Fruit fly (Drosophila melanogaster) whole organism, embryonic: Measurements from ENCODE around the gene L2HGDH.

ENCODE experiments used
- Adf1 ChIP-seq: fragments of 200-800 bp; sonication (Bioruptor generic); IDR thresholded peaks from 2 replicates; pipeline ENCODE4 v1.3.6; 2022; ENCODE audit warnings: missing biosample characterization, missing genetic modification characterization
- Awh ChIP-seq: fragments of 200-800 bp; sonication (Bioruptor generic); IDR thresholded peaks from 2 replicates; pipeline ENCODE4, ENCODE4 v1.3.6; 2022; ENCODE audit warnings: missing biosample characterization, missing genetic modification characterization
- B-H1 ChIP-seq: fragments of 200-800 bp; sonication (Bioruptor generic); IDR thresholded peaks from 3 replicates; pipeline ENCODE4 v1.3.6; 2022; ENCODE audit warnings: missing biosample characterization, missing genetic modification characterization
- BEAF-32 ChIP-seq: fragments of 200-800 bp; sonication (Bioruptor generic); optimal IDR thresholded peaks from 3 replicates; lab custom pipeline; 2017; ENCODE audit warnings: missing biosample characterization, missing genetic modification characterization, mild to moderate bottlenecking, moderate library complexity, missing genetic modification reagents
- Bteb2 ChIP-seq: fragments of 200-800 bp; sonication (Bioruptor generic); optimal IDR thresholded peaks from 2 replicates; lab custom pipeline; 2016; ENCODE audit warnings: missing biosample characterization, missing genetic modification characterization
- CG10147 ChIP-seq: fragments of 200-800 bp; sonication (Bioruptor generic); optimal IDR thresholded peaks from 2 replicates; lab custom pipeline; 2019; ENCODE audit warnings: missing biosample characterization, mild to moderate bottlenecking, missing genetic modification characterization, moderate library complexity
- CG1024 ChIP-seq: fragments of 200-800 bp; sonication (Bioruptor generic); IDR thresholded peaks from 2 replicates; pipeline ENCODE4 v1.3.6; 2022; ENCODE audit warnings: missing biosample characterization, missing genetic modification characterization
- CG10654 ChIP-seq: fragments of 200-800 bp; sonication (Bioruptor generic); optimal IDR thresholded peaks from 2 replicates; lab custom pipeline; 2016; ENCODE audit warnings: missing biosample characterization, missing genetic modification characterization
- CG11695 ChIP-seq: fragments of 200-800 bp; sonication (Bioruptor generic); IDR thresholded peaks from 3 replicates; pipeline ENCODE4 v1.3.6; 2022; ENCODE audit warnings: missing biosample characterization, missing genetic modification characterization
- CG12071 ChIP-seq: fragments of 200-800 bp; sonication (Bioruptor generic); optimal IDR thresholded peaks from 3 replicates; lab custom pipeline; 2018; ENCODE audit warnings: missing biosample characterization, mild to moderate bottlenecking, missing genetic modification characterization
- CG12219 ChIP-seq: fragments of 200-800 bp; sonication (Bioruptor generic); optimal IDR thresholded peaks from 3 replicates; lab custom pipeline; 2018; ENCODE audit warnings: missing biosample characterization, mild to moderate bottlenecking, missing genetic modification characterization
- CG14860 ChIP-seq: fragments of 200-800 bp; sonication (Bioruptor generic); IDR thresholded peaks from 3 replicates; pipeline ENCODE4 v1.3.6; 2022; ENCODE audit warnings: missing biosample characterization, missing genetic modification characterization; ENCODE audit not compliant: partially characterized antibody
- CG15073 ChIP-seq: fragments of 200-800 bp; sonication (Bioruptor generic); optimal IDR thresholded peaks from 2 replicates; lab custom pipeline; 2016; ENCODE audit warnings: missing biosample characterization, missing genetic modification characterization
- CG17186 ChIP-seq: fragments of 200-800 bp; sonication (Bioruptor generic); optimal IDR thresholded peaks from 3 replicates; lab custom pipeline; 2017; ENCODE audit warnings: missing biosample characterization, missing genetic modification reagents, missing genetic modification characterization
- CG18619 ChIP-seq: fragments of 200-800 bp; sonication (Bioruptor generic); optimal IDR thresholded peaks from 3 replicates; lab custom pipeline; 2017; ENCODE audit warnings: missing biosample characterization, mild to moderate bottlenecking, missing genetic modification characterization
- CG2116 ChIP-seq: fragments of 200-800 bp; sonication (Bioruptor generic); optimal IDR thresholded peaks from 3 replicates; lab custom pipeline; 2018; ENCODE audit warnings: missing biosample characterization, mild to moderate bottlenecking, missing genetic modification characterization
- CG3065 ChIP-seq: fragments of 200-800 bp; sonication (Bioruptor generic); optimal IDR thresholded peaks from 2 replicates; lab custom pipeline; 2016; ENCODE audit warnings: missing biosample characterization, missing genetic modification characterization
- CG32772 ChIP-seq: fragments of 200-800 bp; sonication (Bioruptor generic); IDR thresholded peaks from 2 replicates; pipeline ENCODE4 v1.3.6; 2022; ENCODE audit warnings: missing biosample characterization, missing genetic modification characterization
- CG4730 ChIP-seq: fragments of 200-800 bp; sonication (Bioruptor generic); IDR thresholded peaks from 2 replicates; pipeline ENCODE4 v1.3.6; 2022; ENCODE audit warnings: missing biosample characterization, missing genetic modification characterization
- CG7372 ChIP-seq: fragments of 200-800 bp; sonication (Bioruptor generic); IDR thresholded peaks from 2 replicates; pipeline ENCODE4 v1.3.6; 2022; ENCODE audit warnings: missing biosample characterization, missing genetic modification characterization
- CG7839 ChIP-seq: fragments of 200-800 bp; sonication (Bioruptor generic); optimal IDR thresholded peaks from 3 replicates; lab custom pipeline; 2018; ENCODE audit warnings: missing biosample characterization, mild to moderate bottlenecking, missing genetic modification characterization, moderate library complexity
- CG7963 ChIP-seq: fragments of 200-800 bp; sonication (Bioruptor generic); IDR thresholded peaks from 3 replicates; pipeline ENCODE4 v1.3.6; 2022; ENCODE audit warnings: missing biosample characterization, missing genetic modification characterization; ENCODE audit not compliant: partially characterized antibody
- CG7987 ChIP-seq: fragments of 200-800 bp; sonication (Bioruptor generic); optimal IDR thresholded peaks from 2 replicates; lab custom pipeline; 2018; ENCODE audit warnings: missing biosample characterization, mild to moderate bottlenecking, missing genetic modification characterization, moderate library complexity
- CHES-1-like ChIP-seq: fragments of 200-800 bp; sonication (Bioruptor generic); optimal IDR thresholded peaks from 2 replicates; lab custom pipeline; 2016; ENCODE audit warnings: missing biosample characterization, missing genetic modification characterization
- Dip2 ChIP-seq: fragments of 200-800 bp; sonication (Bioruptor generic); IDR thresholded peaks from 2 replicates; pipeline ENCODE4 v1.3.6; 2022; ENCODE audit warnings: missing biosample characterization, missing genetic modification characterization
- Dref ChIP-seq: fragments of 200-800 bp; sonication (Bioruptor generic); IDR thresholded peaks from 2 replicates; pipeline ENCODE4 v1.3.6; 2022; ENCODE audit warnings: missing biosample characterization, missing genetic modification characterization
- Eip74EF ChIP-seq, 2 experiments: fragments of 200-800 bp in 1 of 2; fragments of >200 bp in 1 of 2; sonication (Bioruptor generic) in 1 of 2; optimal IDR thresholded peaks; 2 replicates each; lab custom pipeline; 2017 to 2019; ENCODE audit warnings: missing biosample characterization in 2 of 2, missing genetic modification characterization in 2 of 2, mild to moderate bottlenecking in 1 of 2, moderate library complexity in 1 of 2
- Gsc ChIP-seq: fragments of 200-800 bp; sonication (Bioruptor generic); IDR thresholded peaks from 2 replicates; pipeline ENCODE4 v1.3.6; 2022; ENCODE audit warnings: missing biosample characterization, missing genetic modification characterization
- Myb ChIP-seq: fragments of 200-800 bp; sonication (Bioruptor generic); optimal IDR thresholded peaks from 2 replicates; lab custom pipeline; 2016; ENCODE audit warnings: missing biosample characterization, missing genetic modification characterization
- Spps ChIP-seq: fragments of 200-800 bp; sonication (Bioruptor generic); optimal IDR thresholded peaks from 2 replicates; lab custom pipeline; 2018; ENCODE audit warnings: missing biosample characterization, mild to moderate bottlenecking, missing genetic modification characterization
- Ssrp ChIP-seq: fragments of 200-800 bp; sonication (Bioruptor generic); optimal IDR thresholded peaks from 2 replicates; lab custom pipeline; 2018; ENCODE audit warnings: missing biosample characterization, mild to moderate bottlenecking, missing genetic modification characterization, moderate library complexity
- ab ChIP-seq: fragments of 200-800 bp; sonication (Bioruptor generic); optimal IDR thresholded peaks from 2 replicates; lab custom pipeline; 2016; ENCODE audit warnings: missing biosample characterization, missing genetic modification characterization
- al ChIP-seq: fragments of 200-800 bp; sonication (Bioruptor generic); IDR thresholded peaks from 2 replicates; pipeline ENCODE4 v1.3.6; 2022; ENCODE audit warnings: missing biosample characterization, missing genetic modification characterization
- bcd ChIP-seq: fragments of 200-800 bp; sonication (Bioruptor generic); optimal IDR thresholded peaks from 2 replicates; lab custom pipeline; 2017; ENCODE audit warnings: missing biosample characterization, mild to moderate bottlenecking, missing genetic modification characterization
- bowl ChIP-seq: fragments of 200-800 bp; sonication (Bioruptor generic); IDR thresholded peaks from 2 replicates; pipeline ENCODE4 v1.3.6; 2022; ENCODE audit warnings: missing biosample characterization, missing genetic modification characterization
- chm ChIP-seq: fragments of 200-800 bp; sonication (Bioruptor generic); IDR thresholded peaks from 2 replicates; pipeline ENCODE4 v1.3.6; 2022; ENCODE audit warnings: missing biosample characterization, missing genetic modification characterization
- danr ChIP-seq: fragments of 200-800 bp; sonication (Bioruptor generic); IDR thresholded peaks from 2 replicates; pipeline ENCODE4 v1.3.6; 2022; ENCODE audit warnings: missing biosample characterization, missing genetic modification characterization
- exex ChIP-seq: fragments of 200-800 bp; sonication (Bioruptor generic); optimal IDR thresholded peaks from 4 replicates; lab custom pipeline; 2018; ENCODE audit warnings: missing biosample characterization, mild to moderate bottlenecking, missing genetic modification characterization, moderate library complexity
- fd96Cb ChIP-seq: fragments of 200-800 bp; sonication (Bioruptor generic); optimal IDR thresholded peaks from 2 replicates; lab custom pipeline; 2018; ENCODE audit warnings: missing biosample characterization, mild to moderate bottlenecking, missing genetic modification characterization, moderate library complexity
- gcm2 ChIP-seq: fragments of 200-800 bp; sonication (Bioruptor generic); optimal IDR thresholded peaks from 2 replicates; lab custom pipeline; 2016; ENCODE audit warnings: missing biosample characterization, missing genetic modification characterization
- hth ChIP-seq: fragments of >200 bp; optimal IDR thresholded peaks from 2 replicates; lab custom pipeline; 2017; ENCODE audit warnings: inconsistent platforms
- luna ChIP-seq: fragments of 200-800 bp; sonication (Bioruptor generic); optimal IDR thresholded peaks from 2 replicates; lab custom pipeline; 2016; ENCODE audit warnings: missing biosample characterization, missing genetic modification characterization
- nom ChIP-seq: fragments of 200-800 bp; sonication (Bioruptor generic); optimal IDR thresholded peaks from 2 replicates; lab custom pipeline; 2017; ENCODE audit warnings: missing biosample characterization, missing genetic modification characterization, mild to moderate bottlenecking, moderate library complexity, missing genetic modification reagents
- oc ChIP-seq: fragments of 200-800 bp; sonication (Bioruptor generic); optimal IDR thresholded peaks from 2 replicates; lab custom pipeline; 2018; ENCODE audit warnings: missing biosample characterization, mild to moderate bottlenecking, missing genetic modification characterization, moderate library complexity
- sna ChIP-seq: fragments of 200-800 bp; sonication (Bioruptor generic); IDR thresholded peaks from 2 replicates; pipeline ENCODE4 v1.3.6; 2022; ENCODE audit warnings: missing biosample characterization, missing genetic modification characterization; ENCODE audit not compliant: partially characterized antibody
- so ChIP-seq: fragments of 200-800 bp; sonication (Bioruptor generic); IDR thresholded peaks from 3 replicates; pipeline ENCODE4 v1.3.6; 2022; ENCODE audit warnings: missing biosample characterization, missing genetic modification characterization
- stc ChIP-seq: fragments of 200-800 bp; sonication (Bioruptor generic); IDR thresholded peaks from 2 replicates; pipeline ENCODE4 v1.3.6; 2022; ENCODE audit warnings: missing biosample characterization, missing genetic modification characterization
- tx ChIP-seq: fragments of 200-800 bp; sonication (Bioruptor generic); optimal IDR thresholded peaks from 2 replicates; lab custom pipeline; 2016; ENCODE audit warnings: missing biosample characterization, missing genetic modification characterization
- unc-4 ChIP-seq: fragments of 200-800 bp; sonication (Bioruptor generic); IDR thresholded peaks from 2 replicates; pipeline ENCODE4 v1.3.6; 2022; ENCODE audit warnings: missing biosample characterization, missing genetic modification characterization; ENCODE audit not compliant: partially characterized antibody
- usp ChIP-seq: fragments of >200 bp; optimal IDR thresholded peaks from 2 replicates; lab custom pipeline; 2017; ENCODE audit warnings: missing biosample characterization, missing genetic modification characterization
- vfl ChIP-seq: fragments of 200-800 bp; sonication (Bioruptor generic); optimal IDR thresholded peaks from 2 replicates; lab custom pipeline; 2016; ENCODE audit warnings: missing biosample characterization, missing genetic modification characterization
- yki ChIP-seq: fragments of >200 bp; optimal IDR thresholded peaks from 3 replicates; lab custom pipeline; 2018

Gene L2HGDH

dm6 chr2L:18966214-18966556, 8.1 kb downstream of the L2HGDH start (continued):
- TF ChIP-seq BEAF-32 (GFP tag; lab: Kevin White, UChicago) (no peak), Dip2 (no peak), Adf1 (GFP tag; lab: Robert Waterston, UW) (peak; percentile 77), Awh (GFP tag; lab: Robert Waterston, UW) (peak; percentile 71), Eip74EF (GFP tag; optimal IDR thresholded peaks at IDR 0.05; lab: Kevin White, UChicago) (peak in 1 of 2 experiments; percentile 28), bowl (GFP tag; lab: Robert Waterston, UW) (peak; percentile 79; the same call in 1 of the 2 replicates), CG11695 (GFP tag; lab: Robert Waterston, UW) (peak; percentile 94), al (GFP tag; lab: Robert Waterston, UW) (peak; percentile 94), CG17186 (GFP tag; lab: Kevin White, UChicago) (no peak), usp (GFP tag; lab: Kevin White, UChicago) (no peak), CG7839 (tag; lab: Kevin White, UChicago) (peak; percentile 86), CG4730 (peak; percentile 89), Gsc (GFP tag; lab: Robert Waterston, UW) (no peak), CG10147 (GFP tag; lab: Kevin White, UChicago) (peak; percentile 75), CG10654 (GFP tag; lab: Kevin White, UChicago) (peak; percentile 53), exex (tag; lab: Kevin White, UChicago) (peak; percentile 65), gcm2 (peak; percentile 0), nom (no peak), sna (GFP tag; lab: Robert Waterston, UW) (no peak), luna (GFP tag; lab: Kevin White, UChicago) (no peak), chm (GFP tag; lab: Robert Waterston, UW) (peak; percentile 68; the same call in 1 of the 2 replicates), tx (GFP tag; lab: Kevin White, UChicago) (peak; percentile 28), so (GFP tag; lab: Robert Waterston, UW) (peak; percentile 88), CG12219 (GFP tag; lab: Kevin White, UChicago) (peak; percentile 37), CG14860 (GFP tag; lab: Robert Waterston, UW) (no peak), Myb (GFP tag; lab: Kevin White, UChicago) (peak; percentile 13), CG32772 (GFP tag; lab: Robert Waterston, UW) (peak; percentile 87), CG15073 (GFP tag; lab: Kevin White, UChicago) (no peak), B-H1 (peak; percentile 85), CG2116 (GFP tag; lab: Kevin White, UChicago) (no peak), stc (GFP tag; lab: Robert Waterston, UW) (peak; percentile 81), Ssrp (peak; percentile 57), CG7987 (GFP tag; lab: Kevin White, UChicago) (peak; percentile 62), bcd (GFP tag; lab: Kevin White, UChicago) (peak; percentile 75), CG1024 (peak; percentile 48), Dref (GFP tag; lab: Robert Waterston, UW) (peak; percentile 35; the same call in 1 of the 2 replicates), CG7372 (peak; percentile 91), CHES-1-like (GFP tag; lab: Kevin White, UChicago) (no peak), fd96Cb (tag; lab: Kevin White, UChicago) (peak; percentile 59), danr (GFP tag; lab: Robert Waterston, UW) (peak; percentile 74; the same call in 1 of the 2 replicates), vfl (GFP tag; lab: Kevin White, UChicago) (peak; percentile 19), CG3065 (GFP tag; lab: Kevin White, UChicago) (peak; percentile 21), CG12071 (GFP tag; lab: Kevin White, UChicago) (peak; percentile 60), oc (peak; percentile 16), yki (lab: Kevin White, UChicago) (no peak), unc-4 (GFP tag; lab: Robert Waterston, UW) (no peak), ab (GFP tag; lab: Kevin White, UChicago) (no peak), Bteb2 (GFP tag; lab: Kevin White, UChicago) (peak; percentile 61), CG7963 (GFP tag; lab: Robert Waterston, UW) (no peak), Spps (tag; lab: Kevin White, UChicago) (peak; percentile 49), hth (no peak), CG18619 (peak; percentile 66)
